Fruit fly (Drosophila melanogaster): ENCODE results near the gene Ccdc56.

dm6 chr3L:11717993-11718392, 9.2 kb downstream of the Ccdc56 start:
- TF ChIP-seq CG33017 (tag; optimal IDR thresholded peaks at IDR 0.05) (no peak), CG7045 (GFP tag; optimal IDR thresholded peaks at IDR 0.05) (no peak), tj (GFP tag; optimal IDR thresholded peaks at IDR 0.05) (no peak), cnc (optimal IDR thresholded peaks at IDR 0.05) (no peak), pad (GFP tag; optimal IDR thresholded peaks at IDR 0.05) (no peak), bab1 (GFP tag; optimal IDR thresholded peaks at IDR 0.05) (no peak)

All from whole organism, adult.